Worm (Caenorhabditis elegans) whole organism, L3 larva: Measurements from ENCODE around the gene F46B6.2.

ENCODE experiments used
- R02D3.7 ChIP-seq: fragments of 150-350 bp; optimal IDR thresholded peaks from 2 replicates; lab custom pipeline; 2014; ENCODE audit warnings: missing biosample characterization, missing genetic modification characterization
- ZK546.5 ChIP-seq: sonication (generic microtip); optimal IDR thresholded peaks from 2 replicates; lab custom pipeline; 2017; ENCODE audit warnings: missing biosample characterization, missing genetic modification characterization
- ama-1 ChIP-seq: fragments of 150-350 bp; optimal IDR thresholded peaks from 2 replicates; lab custom pipeline; 2018
- ceh-16 ChIP-seq: sonication (generic microtip); optimal IDR thresholded peaks from 2 replicates; lab custom pipeline; 2017; ENCODE audit warnings: missing biosample characterization, missing genetic modification characterization
- ceh-28 ChIP-seq: fragments of 150-350 bp; optimal IDR thresholded peaks from 2 replicates; lab custom pipeline; 2014; ENCODE audit warnings: missing biosample characterization, missing genetic modification reagents, missing genetic modification characterization
- ceh-82 ChIP-seq: fragments of 150-350 bp; optimal IDR thresholded peaks from 2 replicates; lab custom pipeline; 2014; ENCODE audit warnings: missing biosample characterization, missing genetic modification characterization
- ceh-9 ChIP-seq: sonication (generic microtip); optimal IDR thresholded peaks from 2 replicates; lab custom pipeline; 2018; ENCODE audit warnings: missing biosample characterization, missing genetic modification characterization
- egl-5 ChIP-seq: fragments of 150-350 bp; optimal IDR thresholded peaks from 2 replicates; lab custom pipeline; 2017; ENCODE audit warnings: missing biosample characterization, missing genetic modification reagents, missing genetic modification characterization, inconsistent platforms
- elt-1 ChIP-seq: fragments of 150-350 bp; optimal IDR thresholded peaks from 2 replicates; lab custom pipeline; 2014; ENCODE audit warnings: missing biosample characterization, missing genetic modification characterization
- elt-2 ChIP-seq: sonication (generic microtip); optimal IDR thresholded peaks from 2 replicates; lab custom pipeline; 2016; ENCODE audit warnings: missing genetic modification reagents, mild to moderate bottlenecking, missing genetic modification characterization, missing compliant biosample characterization
- eor-1 ChIP-seq, 2 experiments: fragments of 150-350 bp; optimal IDR thresholded peaks; 2 replicates each; lab custom pipeline; 2014 to 2018; ENCODE audit warnings: missing biosample characterization in 2 of 2, missing genetic modification characterization in 2 of 2
- fkh-2 ChIP-seq: fragments of 150-350 bp; optimal IDR thresholded peaks from 2 replicates; lab custom pipeline; 2014; ENCODE audit warnings: missing biosample characterization, missing genetic modification reagents, missing genetic modification characterization
- fos-1 ChIP-seq: fragments of 150-350 bp; optimal IDR thresholded peaks from 2 replicates; lab custom pipeline; 2014; ENCODE audit warnings: missing biosample characterization, missing genetic modification characterization
- hmg-11 ChIP-seq: sonication (generic microtip); optimal IDR thresholded peaks from 2 replicates; lab custom pipeline; 2016; ENCODE audit warnings: missing genetic modification characterization, missing compliant biosample characterization
- jun-1 ChIP-seq: fragments of 150-350 bp; optimal IDR thresholded peaks from 2 replicates; lab custom pipeline; 2014; ENCODE audit warnings: missing biosample characterization, missing genetic modification reagents, missing genetic modification characterization
- lin-15B ChIP-seq: fragments of 150-350 bp; optimal IDR thresholded peaks from 2 replicates; lab custom pipeline; 2014; ENCODE audit warnings: missing biosample characterization, missing genetic modification characterization
- lin-39 ChIP-seq: fragments of 150-350 bp; optimal IDR thresholded peaks from 2 replicates; lab custom pipeline; 2018; ENCODE audit warnings: missing biosample characterization, missing genetic modification reagents, missing genetic modification characterization
- mdl-1 ChIP-seq: fragments of 150-350 bp; optimal IDR thresholded peaks from 2 replicates; lab custom pipeline; 2014; ENCODE audit warnings: missing biosample characterization, missing genetic modification characterization
- mml-1 ChIP-seq: fragments of 150-350 bp; sonication (generic microtip); optimal IDR thresholded peaks from 3 replicates; lab custom pipeline; 2014; ENCODE audit warnings: missing biosample characterization, missing genetic modification characterization
- nfya-1 ChIP-seq: sonication (generic microtip); optimal IDR thresholded peaks from 2 replicates; lab custom pipeline; 2017; ENCODE audit warnings: missing genetic modification characterization, mild to moderate bottlenecking, missing compliant biosample characterization, antibody characterized with exemption, moderate library complexity; ENCODE audit not compliant: insufficient read depth
- nhr-12 ChIP-seq: fragments of 150-350 bp; optimal IDR thresholded peaks from 2 replicates; lab custom pipeline; 2014; ENCODE audit warnings: missing biosample characterization, missing genetic modification characterization
- nhr-23 ChIP-seq: fragments of 150-350 bp; optimal IDR thresholded peaks from 2 replicates; lab custom pipeline; 2014; ENCODE audit warnings: missing biosample characterization, missing genetic modification reagents, missing genetic modification characterization
- nhr-237 ChIP-seq: fragments of 150-350 bp; optimal IDR thresholded peaks from 2 replicates; lab custom pipeline; 2014; ENCODE audit warnings: missing biosample characterization, missing genetic modification characterization
- nhr-28 ChIP-seq: fragments of 150-350 bp; optimal IDR thresholded peaks from 2 replicates; lab custom pipeline; 2014; ENCODE audit warnings: missing biosample characterization, missing genetic modification characterization
- nhr-76 ChIP-seq: fragments of 150-350 bp; sonication (generic microtip); optimal IDR thresholded peaks from 5 replicates; lab custom pipeline; 2014; ENCODE audit warnings: missing biosample characterization, missing genetic modification characterization
- nhr-77 ChIP-seq: fragments of 150-350 bp; optimal IDR thresholded peaks from 2 replicates; lab custom pipeline; 2014; ENCODE audit warnings: missing biosample characterization, missing genetic modification characterization
- pha-4 ChIP-seq: fragments of 150-350 bp; optimal IDR thresholded peaks from 2 replicates; lab custom pipeline; 2014; ENCODE audit warnings: missing biosample characterization, missing genetic modification reagents, missing genetic modification characterization
- pqm-1 ChIP-seq: fragments of 150-350 bp; optimal IDR thresholded peaks from 2 replicates; lab custom pipeline; 2017; ENCODE audit warnings: missing biosample characterization, missing genetic modification characterization, inconsistent platforms
- sea-2 ChIP-seq: fragments of 150-350 bp; sonication (generic microtip); optimal IDR thresholded peaks from 4 replicates; lab custom pipeline; 2014; ENCODE audit warnings: missing biosample characterization, missing genetic modification reagents, missing genetic modification characterization
- skn-1 ChIP-seq: fragments of 150-350 bp; optimal IDR thresholded peaks from 2 replicates; lab custom pipeline; 2014; ENCODE audit warnings: missing biosample characterization, missing genetic modification characterization
- snpc-4 ChIP-seq: fragments of 150-350 bp; optimal IDR thresholded peaks from 2 replicates; lab custom pipeline; 2014; ENCODE audit warnings: missing biosample characterization, missing genetic modification characterization
- tbx-2 ChIP-seq: sonication (generic microtip); optimal IDR thresholded peaks from 2 replicates; lab custom pipeline; 2016; ENCODE audit warnings: mild to moderate bottlenecking, missing genetic modification characterization, missing compliant biosample characterization
- unc-39 ChIP-seq: sonication (generic microtip); optimal IDR thresholded peaks from 4 replicates; lab custom pipeline; 2017; ENCODE audit warnings: missing biosample characterization, missing genetic modification characterization
- unc-62 ChIP-seq: fragments of 150-350 bp; sonication (generic microtip); optimal IDR thresholded peaks from 4 replicates; lab custom pipeline; 2014; ENCODE audit warnings: missing biosample characterization, missing genetic modification reagents, missing genetic modification characterization
- zag-1 ChIP-seq: fragments of 150-350 bp; optimal IDR thresholded peaks from 2 replicates; lab custom pipeline; 2014; ENCODE audit warnings: missing biosample characterization, missing genetic modification characterization
- ztf-11 ChIP-seq: fragments of 150-350 bp; optimal IDR thresholded peaks from 2 replicates; lab custom pipeline; 2014; ENCODE audit warnings: missing biosample characterization, missing genetic modification characterization
- ztf-4 ChIP-seq: fragments of 150-350 bp; optimal IDR thresholded peaks from 2 replicates; lab custom pipeline; 2014; ENCODE audit warnings: missing biosample characterization, missing genetic modification characterization

The F46B6.2 gene

DNA sequence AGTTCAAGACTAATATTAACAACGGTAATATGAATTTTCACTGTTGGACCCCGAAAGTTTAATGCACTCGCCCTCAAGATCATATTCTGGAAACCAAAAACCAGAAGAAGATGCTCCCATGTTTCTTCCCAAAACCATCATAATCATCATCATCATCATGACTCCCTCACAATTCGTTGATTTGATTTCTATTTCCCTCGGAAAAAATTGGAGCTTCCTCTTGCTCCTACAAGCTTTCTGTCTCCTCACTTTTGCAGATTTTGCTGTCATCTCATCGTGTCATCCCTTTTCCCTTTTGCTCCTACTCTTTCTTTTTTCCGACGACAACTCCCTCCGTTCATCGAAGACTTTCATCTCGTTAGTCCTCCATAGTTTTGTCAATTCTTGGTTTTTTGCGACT lies at the start of gene F46B6.2:
Gene F46B6.2 (plus strand): TSS at position 316 of the 400 bp plus-strand sequence.
- TF ChIP-seq nhr-28 (tag; lab: Kevin White, UChicago) (no peak), nhr-12 (tag; lab: Kevin White, UChicago) (no peak), nhr-76 (no peak), nhr-237 (tag; lab: Kevin White, UChicago) (no peak), snpc-4 (no peak), sea-2 (GFP tag; lab: Kevin White, UChicago) (no peak), ztf-11 (tag; lab: Kevin White, UChicago) (no peak), fkh-2 (tag; lab: Kevin White, UChicago) (no peak)

DNA sequence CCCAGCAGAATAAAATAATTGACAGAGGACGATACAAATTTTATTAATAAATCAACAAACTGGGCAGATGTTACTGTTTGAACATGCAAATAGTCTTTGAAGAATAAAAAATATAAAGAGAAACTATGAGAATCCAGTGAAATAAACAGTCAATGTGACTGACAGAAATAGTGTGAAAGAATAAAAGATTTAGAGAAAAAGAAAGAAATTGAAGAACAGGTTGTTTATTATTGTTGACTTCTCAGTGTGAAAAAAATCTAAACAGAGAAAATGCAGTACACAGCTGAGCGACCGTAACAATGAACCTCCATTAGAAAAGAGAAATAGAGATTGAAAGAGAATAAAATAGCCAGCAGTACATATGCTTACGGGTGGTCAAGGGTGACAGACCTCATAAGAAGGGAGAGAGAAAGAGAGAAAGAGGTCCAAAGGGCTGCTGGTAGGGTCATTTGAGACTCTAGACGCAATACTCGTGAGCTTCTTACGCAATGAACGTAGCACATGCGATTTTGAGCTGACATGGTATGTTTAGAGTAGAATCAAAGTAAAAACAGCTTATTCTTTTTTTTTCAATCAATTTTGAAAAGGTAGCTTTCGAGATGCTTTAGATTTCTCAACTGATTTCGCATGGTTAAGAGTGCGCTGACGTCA lies 47.9 kb upstream of the F46B6.2 start, which contains the start of gene slcr-46.3:
Gene slcr-46.3 (minus strand): TSS at position 86 of the 651 bp plus-strand sequence.
- TF ChIP-seq pha-4 (peak; percentile 89), nfya-1 (tag; lab: Kevin White, UChicago) (no peak)
- TF ChIP-seq, all 47 proteins: peak for 1

DNA sequence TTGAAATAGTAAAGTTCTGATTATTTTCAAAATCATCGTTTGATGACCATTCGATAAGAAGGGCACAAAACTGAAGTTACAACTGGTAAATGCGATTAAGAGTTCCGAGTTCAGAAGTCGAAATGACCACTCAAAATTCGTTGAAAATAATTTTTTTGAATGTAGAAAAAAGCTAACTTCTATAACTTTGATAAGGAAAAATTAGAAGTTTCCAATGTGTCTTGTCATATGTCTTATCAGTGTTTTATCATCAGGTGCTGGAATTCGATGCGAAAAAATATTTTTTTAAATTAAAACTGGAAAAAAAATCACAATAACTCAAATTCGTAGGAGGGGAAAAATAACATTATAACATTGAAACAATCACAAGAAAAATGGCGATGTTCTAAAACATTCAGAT lies 46.4 kb upstream of the F46B6.2 start:
- peak; percentile 66 for TF ChIP-seq elt-2 (tag; lab: Kevin White, UChicago)
- no peak for TF ChIP-seq ama-1 (lab: Kevin White, UChicago)
- peak; percentile 20 for TF ChIP-seq pha-4
- TF ChIP-seq pqm-1 (tag; lab: Kevin White, UChicago): peak; percentile 7

DNA sequence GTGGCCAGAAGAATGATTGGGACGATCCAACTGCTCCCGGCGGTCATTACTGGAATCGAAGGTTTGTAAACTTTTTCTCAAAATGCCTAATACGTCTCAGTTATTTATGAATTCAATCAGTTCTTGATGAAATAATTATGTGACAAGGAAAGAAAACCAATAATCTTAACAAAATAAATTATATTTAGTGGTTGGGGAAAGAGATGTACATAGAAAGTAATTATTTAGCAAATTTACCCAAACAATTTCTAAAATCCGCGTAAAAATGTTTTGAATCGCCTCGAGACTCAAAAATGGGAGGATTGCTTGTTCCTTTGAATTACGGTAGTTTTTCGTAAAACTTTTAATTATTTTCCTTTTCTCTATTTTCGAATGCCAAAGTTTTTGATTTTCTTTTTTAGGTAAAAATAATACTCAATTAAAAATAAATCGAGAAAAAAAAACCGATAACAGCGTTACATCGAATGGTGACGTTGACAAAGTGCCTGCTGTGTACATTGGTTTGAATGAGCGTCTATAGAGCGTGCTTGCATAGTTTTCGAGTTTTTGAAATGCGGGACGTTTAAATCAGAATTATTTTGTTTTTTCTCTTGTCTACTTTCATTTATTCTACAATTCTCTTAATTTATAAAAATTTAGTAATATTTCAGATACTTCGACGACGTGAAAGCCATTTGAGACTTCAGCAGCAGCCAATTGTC lies 42.5 kb upstream of the F46B6.2 start, which contains the start of the genes aagr-3 and drap-1:
Gene aagr-3 (minus strand): TSS at position 51 of the 701 bp plus-strand sequence.
Gene drap-1 (plus strand): TSS at position 645 of the 701 bp plus-strand sequence.
- TF ChIP-seq egl-5 (tag; lab: Kevin White, UChicago): peak; percentile 67
- peak; percentile 61 for TF ChIP-seq skn-1 (tag; lab: Kevin White, UChicago)
- peak; percentile 88 for TF ChIP-seq nfya-1 (tag; lab: Kevin White, UChicago)
- peak; percentile 96 for TF ChIP-seq pha-4
- peak; percentile 44 for TF ChIP-seq snpc-4
- no peak for TF ChIP-seq fos-1 (tag; lab: Kevin White, UChicago)
- peak; percentile 63 for TF ChIP-seq pqm-1 (tag; lab: Kevin White, UChicago)
- TF ChIP-seq jun-1 (tag; lab: Kevin White, UChicago): no peak
- TF ChIP-seq unc-62 (GFP tag; lab: Kevin White, UChicago): no peak
- TF ChIP-seq hmg-11 (tag; lab: Kevin White, UChicago): no peak
- no peak for TF ChIP-seq ceh-82
- peak; percentile 71 for TF ChIP-seq lin-15B (tag; lab: Kevin White, UChicago)
- peak; percentile 55 for TF ChIP-seq nhr-23
- no peak for TF ChIP-seq fkh-2 (tag; lab: Kevin White, UChicago)
- TF ChIP-seq sea-2 (GFP tag; lab: Kevin White, UChicago): no peak
- TF ChIP-seq ama-1 (lab: Kevin White, UChicago): peak; percentile 14
- peak; percentile 68 for TF ChIP-seq elt-2 (tag; lab: Kevin White, UChicago)
- TF ChIP-seq lin-39 (tag; lab: Kevin White, UChicago): peak; percentile 81
- no peak for TF ChIP-seq ZK546.5 (tag; lab: Kevin White, UChicago)
- no peak for TF ChIP-seq elt-1 (tag; lab: Kevin White, UChicago)

DNA sequence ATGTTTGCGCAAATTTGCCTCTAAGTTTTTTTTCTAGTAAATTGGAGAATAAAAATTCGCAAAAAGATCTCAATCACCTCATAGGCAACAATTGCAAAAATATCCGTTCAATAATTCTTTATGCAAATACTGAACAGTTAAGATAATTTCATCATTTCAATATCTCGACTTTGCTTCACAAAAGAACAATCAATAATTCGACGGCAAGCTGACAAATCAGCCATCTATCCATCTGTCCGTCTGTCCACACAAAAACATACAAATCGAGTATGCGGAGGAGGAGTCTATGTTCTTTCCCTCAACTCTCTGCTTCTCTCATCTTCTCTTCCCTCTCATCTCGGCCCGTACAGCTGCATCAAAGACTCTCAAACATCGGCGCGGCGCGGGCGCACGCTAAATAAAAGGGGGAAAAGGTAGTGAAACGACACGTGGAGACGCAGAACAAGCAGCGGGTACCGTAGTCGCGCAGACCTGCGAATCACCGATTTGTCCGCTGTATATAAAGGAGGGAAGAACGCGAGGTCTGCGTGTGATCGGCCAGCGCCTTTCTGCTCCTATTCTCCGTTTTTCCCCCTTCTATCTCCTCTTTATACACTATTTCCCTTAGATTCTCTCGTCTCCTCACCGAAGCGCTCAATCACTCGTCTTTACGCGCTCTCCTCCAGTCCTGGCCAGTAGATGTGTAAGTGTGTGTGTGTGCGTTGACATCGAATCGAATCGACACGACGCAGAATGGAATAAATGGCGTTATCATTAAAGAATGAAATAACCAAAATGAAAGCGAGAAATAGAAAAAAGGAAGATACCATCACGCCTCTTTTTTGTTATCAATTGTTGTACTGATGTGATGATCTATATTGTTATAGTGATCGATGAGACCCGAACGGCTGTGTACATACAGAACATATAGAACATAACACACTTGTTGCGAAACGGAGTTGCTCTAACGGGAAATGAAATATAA lies 41.1 kb upstream of the F46B6.2 start:
- peak; percentile 93 for TF ChIP-seq unc-62 (GFP tag; lab: Kevin White, UChicago)
- TF ChIP-seq nhr-23: peak; percentile 83
- TF ChIP-seq ztf-4 (tag; lab: Kevin White, UChicago): peak; percentile 75
- TF ChIP-seq ztf-11 (tag; lab: Kevin White, UChicago): no peak
- peak; percentile 51 for TF ChIP-seq nhr-77
- TF ChIP-seq ZK546.5 (tag; lab: Kevin White, UChicago): peak; percentile 70
- TF ChIP-seq snpc-4: peak; percentile 69
- TF ChIP-seq nfya-1 (tag; lab: Kevin White, UChicago): peak; percentile 100
- peak; percentile 82 for TF ChIP-seq pha-4
- no peak for TF ChIP-seq mml-1 (tag; lab: Kevin White, UChicago)
- no peak for TF ChIP-seq ceh-9 (tag; lab: Kevin White, UChicago)
- no peak for TF ChIP-seq ceh-16
- peak; percentile 99 for TF ChIP-seq lin-39 (tag; lab: Kevin White, UChicago)
- TF ChIP-seq elt-2 (tag; lab: Kevin White, UChicago): peak; percentile 97
- peak; percentile 37 for TF ChIP-seq elt-1 (tag; lab: Kevin White, UChicago)
- peak; percentile 89 for TF ChIP-seq jun-1 (tag; lab: Kevin White, UChicago)
- TF ChIP-seq ceh-82: peak; percentile 74
- no peak for TF ChIP-seq eor-1 (tag; optimal IDR thresholded peaks at IDR 0.05; lab: Kevin White, UChicago)
- peak; percentile 67 for TF ChIP-seq tbx-2 (tag; lab: Kevin White, UChicago)
- TF ChIP-seq mdl-1: peak; percentile 95
- peak; percentile 61 for TF ChIP-seq fos-1 (tag; lab: Kevin White, UChicago)
- TF ChIP-seq ceh-28 (tag; lab: Kevin White, UChicago): peak; percentile 74
- TF ChIP-seq unc-39 (tag; lab: Kevin White, UChicago): peak; percentile 63
- TF ChIP-seq zag-1: peak; percentile 58
- TF ChIP-seq R02D3.7 (tag; lab: Kevin White, UChicago): peak; percentile 58
- peak; percentile 80 for TF ChIP-seq skn-1 (tag; lab: Kevin White, UChicago)
